Worm (Caenorhabditis elegans): ENCODE measurements around the gene M02F4.1.

DNA sequence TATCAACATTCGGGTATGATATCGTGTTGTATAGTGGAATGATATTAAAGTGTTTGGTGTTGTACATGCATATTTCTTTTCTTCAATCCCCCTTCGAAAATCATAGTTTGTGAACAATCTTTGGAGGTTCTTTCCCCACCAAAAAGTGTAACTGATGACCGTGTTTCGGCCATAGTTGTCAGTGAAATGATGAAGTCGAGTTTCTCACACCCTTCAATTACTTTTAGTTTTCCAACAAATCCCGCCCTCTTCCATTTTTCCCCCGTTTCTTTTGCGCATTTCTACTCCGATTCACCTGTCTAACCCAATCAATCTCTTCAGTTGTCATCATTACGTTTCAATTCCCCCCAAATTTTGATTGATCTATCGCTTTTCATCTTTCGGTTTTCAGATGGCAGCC, 3.8 kb downstream of the M02F4.1 start:
- TF ChIP-seq zag-1 (tag; optimal IDR thresholded peaks at IDR 0.05) (no peak), ztf-11 (tag; optimal IDR thresholded peaks at IDR 0.05) (no peak), nhr-12 (tag; optimal IDR thresholded peaks at IDR 0.05) (no peak), nhr-237 (tag; optimal IDR thresholded peaks at IDR 0.05) (no peak), nhr-76 (tag; optimal IDR thresholded peaks at IDR 0.05) (no peak), nhr-28 (tag; optimal IDR thresholded peaks at IDR 0.05) (no peak), pha-4 (tag; optimal IDR thresholded peaks at IDR 0.05) (no peak), elt-3 (tag; optimal IDR thresholded peaks at IDR 0.05) (no peak), ZK546.5 (tag; optimal IDR thresholded peaks at IDR 0.05) (no peak), fos-1 (tag; optimal IDR thresholded peaks at IDR 0.05) (no peak)
